Worm (Caenorhabditis elegans): ENCODE measurements around the gene irld-6.

The irld-6 gene

DNA sequence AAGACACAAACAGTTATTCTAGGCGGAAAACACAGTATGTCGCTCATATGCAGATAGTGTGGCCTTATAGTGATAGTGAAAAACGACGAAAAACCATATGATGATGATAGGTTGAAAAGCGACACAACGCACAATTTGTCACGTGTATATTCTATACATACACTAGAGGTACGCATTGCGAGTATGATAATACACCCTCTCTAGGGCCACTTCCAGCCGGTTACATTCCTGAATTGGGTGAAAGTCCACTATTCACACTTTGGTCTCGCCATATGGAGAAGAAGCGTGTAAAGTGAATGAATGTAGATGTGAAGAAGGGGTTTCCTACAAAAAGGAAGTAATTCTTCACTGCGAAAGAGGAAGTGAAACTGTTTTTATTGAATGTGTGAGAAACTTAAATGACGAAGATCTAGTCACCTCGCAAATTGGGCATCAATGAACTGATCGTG is 27.1 kb downstream of the irld-6 start:
- no peak for TF ChIP-seq tbx-37 (GFP tag; conservative IDR thresholded peaks at IDR 0.05)
- TF ChIP-seq B0310.2 (tag; optimal IDR thresholded peaks at IDR 0.05) = no peak
- TF ChIP-seq tra-4 (tag; optimal IDR thresholded peaks at IDR 0.05) = no peak
- TF ChIP-seq ets-7 (tag; optimal IDR thresholded peaks at IDR 0.05) = no peak
- no peak for TF ChIP-seq hnd-1 (tag; optimal IDR thresholded peaks at IDR 0.05)
- TF ChIP-seq ceh-13 (GFP tag; optimal IDR thresholded peaks at IDR 0.05) = no peak
- no peak for TF ChIP-seq ama-1 (optimal IDR thresholded peaks at IDR 0.05)

DNA sequence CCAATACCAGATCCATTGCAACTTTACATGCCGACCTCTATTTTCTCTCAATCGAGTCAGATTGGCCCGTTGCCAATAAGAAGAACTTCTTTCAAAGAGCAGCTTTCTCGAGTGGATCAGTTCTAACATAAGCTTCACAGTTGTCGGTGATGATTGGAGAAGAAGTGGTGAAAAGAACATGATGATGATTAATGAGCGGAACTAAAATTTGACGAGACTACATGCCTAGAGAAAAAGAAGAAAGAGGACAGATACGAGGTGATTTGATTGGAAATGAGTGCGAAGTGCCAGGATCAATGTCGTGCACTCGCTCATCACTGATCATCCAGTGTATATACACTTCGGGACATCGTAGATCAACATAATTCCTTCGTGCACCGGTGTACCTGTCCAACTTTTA is 28.9 kb downstream of the irld-6 start:
- no peak for TF ChIP-seq tbx-11 (GFP tag; IDR thresholded peaks at IDR 0.05)
- TF ChIP-seq hmbx-1 (tag; optimal IDR thresholded peaks at IDR 0.05) = no peak
- no peak for TF ChIP-seq ceh-36 (tag; optimal IDR thresholded peaks at IDR 0.05)
- TF ChIP-seq ets-7 (tag; optimal IDR thresholded peaks at IDR 0.05) = no peak
- TF ChIP-seq hmg-4 (GFP tag; optimal IDR thresholded peaks at IDR 0.05) = no peak
- no peak for TF ChIP-seq flt-1 (GFP tag; IDR thresholded peaks at IDR 0.05)
- no peak for TF ChIP-seq F13C5.2 (tag; optimal IDR thresholded peaks at IDR 0.05)

ce11 chrV:10726691-10727090 is 29.9 kb downstream of the irld-6 start:
- TF ChIP-seq tra-4 (tag; optimal IDR thresholded peaks at IDR 0.05) (no peak), tbx-11 (GFP tag; IDR thresholded peaks at IDR 0.05) (no peak), ceh-36 (tag; optimal IDR thresholded peaks at IDR 0.05) (no peak), sea-1 (GFP tag; conservative IDR thresholded peaks at IDR 0.05) (no peak), ets-7 (tag; optimal IDR thresholded peaks at IDR 0.05) (no peak), hmbx-1 (tag; optimal IDR thresholded peaks at IDR 0.05) (no peak), F13C5.2 (tag; optimal IDR thresholded peaks at IDR 0.05) (no peak), ceh-13 (GFP tag; optimal IDR thresholded peaks at IDR 0.05) (no peak), tbx-37 (GFP tag; conservative IDR thresholded peaks at IDR 0.05) (no peak), pes-1 (GFP tag; IDR thresholded peaks at IDR 0.05) (no peak), ama-1 (optimal IDR thresholded peaks at IDR 0.05) (no peak), flt-1 (GFP tag; IDR thresholded peaks at IDR 0.05) (no peak), scrt-1 (GFP tag; IDR thresholded peaks at IDR 0.05) (no peak), aly-1 (tag; optimal IDR thresholded peaks at IDR 0.05) (no peak), B0310.2 (tag; optimal IDR thresholded peaks at IDR 0.05) (no peak), hmg-4 (GFP tag; optimal IDR thresholded peaks at IDR 0.05) (no peak), hnd-1 (tag; optimal IDR thresholded peaks at IDR 0.05) (no peak)

- no peak for TF ChIP-seq hnd-1 (tag; optimal IDR thresholded peaks at IDR 0.05)
- TF ChIP-seq pes-1 (GFP tag; IDR thresholded peaks at IDR 0.05) = no peak
- TF ChIP-seq aly-1 (tag; optimal IDR thresholded peaks at IDR 0.05) = no peak
- TF ChIP-seq sea-1 (GFP tag; conservative IDR thresholded peaks at IDR 0.05) = no peak
- TF ChIP-seq B0310.2 (tag; optimal IDR thresholded peaks at IDR 0.05) = no peak
- TF ChIP-seq tbx-37 (GFP tag; conservative IDR thresholded peaks at IDR 0.05) = no peak
- TF ChIP-seq hmbx-1 (tag; optimal IDR thresholded peaks at IDR 0.05) = no peak
- TF ChIP-seq ceh-36 (tag; optimal IDR thresholded peaks at IDR 0.05) = no peak
- no peak for TF ChIP-seq ceh-13 (GFP tag; optimal IDR thresholded peaks at IDR 0.05)
- TF ChIP-seq F13C5.2 (tag; optimal IDR thresholded peaks at IDR 0.05) = no peak
- no peak for TF ChIP-seq ama-1 (optimal IDR thresholded peaks at IDR 0.05)
- no peak for TF ChIP-seq scrt-1 (GFP tag; IDR thresholded peaks at IDR 0.05)
Measured at ce11 chrV:10725424-10725951, 31.1 kb downstream of the irld-6 start.

ce11 chrV:10724472-10724871 is 32.1 kb downstream of the irld-6 start:
- TF ChIP-seq F13C5.2 (tag; optimal IDR thresholded peaks at IDR 0.05) (no peak), ets-7 (tag; optimal IDR thresholded peaks at IDR 0.05) (no peak), B0310.2 (tag; optimal IDR thresholded peaks at IDR 0.05) (no peak), flt-1 (GFP tag; IDR thresholded peaks at IDR 0.05) (no peak), scrt-1 (GFP tag; IDR thresholded peaks at IDR 0.05) (no peak), tbx-37 (GFP tag; conservative IDR thresholded peaks at IDR 0.05) (no peak), ceh-36 (tag; optimal IDR thresholded peaks at IDR 0.05) (no peak), aly-1 (tag; optimal IDR thresholded peaks at IDR 0.05) (no peak), hmg-4 (GFP tag; optimal IDR thresholded peaks at IDR 0.05) (no peak)

DNA sequence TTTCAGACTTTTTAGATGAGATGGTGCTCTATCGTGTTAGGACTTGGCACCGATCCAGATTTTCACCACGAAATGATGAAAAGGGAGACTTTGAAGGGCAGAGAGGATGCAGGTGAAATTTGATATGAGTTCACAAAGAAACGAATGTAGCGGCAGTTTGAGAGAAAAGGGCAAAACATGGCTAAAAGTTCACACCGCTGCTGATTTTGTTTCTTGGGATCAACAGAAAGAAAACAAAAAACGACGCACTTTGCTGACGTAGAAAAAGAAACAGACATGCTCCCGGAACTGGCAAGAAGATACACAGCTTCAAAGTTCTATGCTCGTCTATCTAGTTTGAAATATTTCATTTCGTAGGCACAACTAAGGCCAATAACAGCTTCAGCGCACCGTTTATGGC is 33.0 kb downstream of the irld-6 start:
- TF ChIP-seq ceh-13 (GFP tag; optimal IDR thresholded peaks at IDR 0.05) (no peak), flt-1 (GFP tag; IDR thresholded peaks at IDR 0.05) (no peak), ets-7 (tag; optimal IDR thresholded peaks at IDR 0.05) (no peak), ama-1 (optimal IDR thresholded peaks at IDR 0.05) (no peak), scrt-1 (GFP tag; IDR thresholded peaks at IDR 0.05) (no peak), aly-1 (tag; optimal IDR thresholded peaks at IDR 0.05) (no peak), tra-4 (tag; optimal IDR thresholded peaks at IDR 0.05) (no peak), hmbx-1 (tag; optimal IDR thresholded peaks at IDR 0.05) (no peak), tbx-11 (GFP tag; IDR thresholded peaks at IDR 0.05) (no peak), tbx-37 (GFP tag; conservative IDR thresholded peaks at IDR 0.05) (no peak), ceh-36 (tag; optimal IDR thresholded peaks at IDR 0.05) (no peak), hnd-1 (tag; optimal IDR thresholded peaks at IDR 0.05) (no peak), pes-1 (GFP tag; IDR thresholded peaks at IDR 0.05) (no peak), sea-1 (GFP tag; conservative IDR thresholded peaks at IDR 0.05) (no peak), B0310.2 (tag; optimal IDR thresholded peaks at IDR 0.05) (no peak), hmg-4 (GFP tag; optimal IDR thresholded peaks at IDR 0.05) (no peak), F13C5.2 (tag; optimal IDR thresholded peaks at IDR 0.05) (no peak)

ce11 chrV:10723181-10723580 is 33.4 kb downstream of the irld-6 start:
- TF ChIP-seq F13C5.2 (tag; optimal IDR thresholded peaks at IDR 0.05) = no peak
- no peak for TF ChIP-seq aly-1 (tag; optimal IDR thresholded peaks at IDR 0.05)
- TF ChIP-seq ama-1 (optimal IDR thresholded peaks at IDR 0.05) = no peak
- TF ChIP-seq hnd-1 (tag; optimal IDR thresholded peaks at IDR 0.05) = no peak
- TF ChIP-seq hmbx-1 (tag; optimal IDR thresholded peaks at IDR 0.05) = no peak
- TF ChIP-seq tra-4 (tag; optimal IDR thresholded peaks at IDR 0.05) = no peak
- no peak for TF ChIP-seq flt-1 (GFP tag; IDR thresholded peaks at IDR 0.05)

- no peak for TF ChIP-seq ets-7 (tag; optimal IDR thresholded peaks at IDR 0.05)
- no peak for TF ChIP-seq hmbx-1 (tag; optimal IDR thresholded peaks at IDR 0.05)
- no peak for TF ChIP-seq aly-1 (tag; optimal IDR thresholded peaks at IDR 0.05)
- no peak for TF ChIP-seq ceh-36 (tag; optimal IDR thresholded peaks at IDR 0.05)
- TF ChIP-seq B0310.2 (tag; optimal IDR thresholded peaks at IDR 0.05) = no peak
- no peak for TF ChIP-seq tra-4 (tag; optimal IDR thresholded peaks at IDR 0.05)
- no peak for TF ChIP-seq tbx-11 (GFP tag; IDR thresholded peaks at IDR 0.05)
- no peak for TF ChIP-seq tbx-37 (GFP tag; conservative IDR thresholded peaks at IDR 0.05)
- no peak for TF ChIP-seq hmg-4 (GFP tag; optimal IDR thresholded peaks at IDR 0.05)
- TF ChIP-seq F13C5.2 (tag; optimal IDR thresholded peaks at IDR 0.05) = no peak
- TF ChIP-seq pes-1 (GFP tag; IDR thresholded peaks at IDR 0.05) = no peak
- TF ChIP-seq ama-1 (optimal IDR thresholded peaks at IDR 0.05) = no peak
- no peak for TF ChIP-seq flt-1 (GFP tag; IDR thresholded peaks at IDR 0.05)
- TF ChIP-seq sea-1 (GFP tag; conservative IDR thresholded peaks at IDR 0.05) = no peak
- no peak for TF ChIP-seq ceh-13 (GFP tag; optimal IDR thresholded peaks at IDR 0.05)
- TF ChIP-seq hnd-1 (tag; optimal IDR thresholded peaks at IDR 0.05) = no peak
- no peak for TF ChIP-seq scrt-1 (GFP tag; IDR thresholded peaks at IDR 0.05)
Measured at ce11 chrV:10722595-10722994, 34.0 kb downstream of the irld-6 start.
